Worm (Caenorhabditis elegans) whole organism, L3 larva: Measurements from ENCODE around the gene pho-9.

Experiments
- ZK546.5 ChIP-seq: sonication (generic microtip); optimal IDR thresholded peaks from 2 replicates; lab custom pipeline; 2017; ENCODE audit warnings: missing biosample characterization, missing genetic modification characterization
- aly-2 ChIP-seq: fragments of 150-350 bp; optimal IDR thresholded peaks from 2 replicates; lab custom pipeline; 2014; ENCODE audit warnings: missing biosample characterization, missing genetic modification characterization
- ama-1 ChIP-seq: fragments of 150-350 bp; optimal IDR thresholded peaks from 2 replicates; lab custom pipeline; 2018
- egl-27 ChIP-seq: sonication (generic microtip); optimal IDR thresholded peaks from 4 replicates; lab custom pipeline; 2017; ENCODE audit warnings: missing biosample characterization, missing genetic modification reagents, missing genetic modification characterization
- elt-1 ChIP-seq: fragments of 150-350 bp; optimal IDR thresholded peaks from 2 replicates; lab custom pipeline; 2014; ENCODE audit warnings: missing biosample characterization, missing genetic modification characterization
- elt-3 ChIP-seq, 3 experiments: fragments of 150-350 bp in 1 of 3; sonication (generic microtip) in 2 of 3; optimal IDR thresholded peaks; 2 replicates in 2 of 3; 4 replicates in 1 of 3; lab custom pipeline; 2014 to 2017; ENCODE audit warnings: missing biosample characterization in 3 of 3, missing genetic modification characterization in 3 of 3
- fos-1 ChIP-seq: fragments of 150-350 bp; optimal IDR thresholded peaks from 2 replicates; lab custom pipeline; 2014; ENCODE audit warnings: missing biosample characterization, missing genetic modification characterization
- lsy-12 ChIP-seq: sonication (generic microtip); optimal IDR thresholded peaks from 2 replicates; lab custom pipeline; 2016; ENCODE audit warnings: mild to moderate bottlenecking, missing genetic modification characterization, missing compliant biosample characterization
- nfya-1 ChIP-seq: sonication (generic microtip); optimal IDR thresholded peaks from 2 replicates; lab custom pipeline; 2017; ENCODE audit warnings: missing genetic modification characterization, mild to moderate bottlenecking, missing compliant biosample characterization, antibody characterized with exemption, moderate library complexity; ENCODE audit not compliant: insufficient read depth
- nhr-237 ChIP-seq: fragments of 150-350 bp; optimal IDR thresholded peaks from 2 replicates; lab custom pipeline; 2014; ENCODE audit warnings: missing biosample characterization, missing genetic modification characterization
- nhr-76 ChIP-seq: fragments of 150-350 bp; sonication (generic microtip); optimal IDR thresholded peaks from 5 replicates; lab custom pipeline; 2014; ENCODE audit warnings: missing biosample characterization, missing genetic modification characterization
- pha-4 ChIP-seq: fragments of 150-350 bp; optimal IDR thresholded peaks from 2 replicates; lab custom pipeline; 2014; ENCODE audit warnings: missing biosample characterization, missing genetic modification reagents, missing genetic modification characterization
- snpc-4 ChIP-seq: fragments of 150-350 bp; optimal IDR thresholded peaks from 2 replicates; lab custom pipeline; 2014; ENCODE audit warnings: missing biosample characterization, missing genetic modification characterization

DNA sequence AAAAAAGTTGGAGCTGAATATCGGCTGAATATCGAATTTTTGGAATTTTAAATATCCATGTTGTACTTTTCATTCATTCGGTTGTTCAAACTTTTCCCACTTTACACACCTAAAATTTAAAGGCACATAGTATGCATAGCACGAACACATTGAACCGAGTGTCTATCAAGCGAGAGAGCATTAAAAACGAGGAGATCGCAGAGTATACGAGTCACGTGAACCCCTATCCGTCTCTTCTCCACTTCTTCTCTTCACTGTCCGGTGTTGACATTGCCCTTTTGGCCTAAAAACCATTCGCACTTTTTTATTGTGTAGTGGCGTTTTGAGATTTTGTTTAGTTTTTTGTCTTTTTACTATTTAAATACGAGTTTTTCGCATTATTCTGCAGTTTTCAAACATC, 43.8 kb upstream of the pho-9 start:
- TF ChIP-seq egl-27 (tag; lab: Kevin White, UChicago) (no peak), nfya-1 (tag; lab: Kevin White, UChicago) (peak; percentile 72), ZK546.5 (tag; lab: Kevin White, UChicago) (no peak), snpc-4 (tag; lab: Kevin White, UChicago) (peak; percentile 42), elt-3 (tag; optimal IDR thresholded peaks at IDR 0.05; lab: Kevin White, UChicago) (no peak), pha-4 (peak; percentile 96), fos-1 (tag; lab: Kevin White, UChicago) (no peak), elt-1 (tag; lab: Kevin White, UChicago) (no peak), nhr-76 (tag; lab: Kevin White, UChicago) (no peak), lsy-12 (tag; lab: Kevin White, UChicago) (no peak), nhr-237 (tag; lab: Kevin White, UChicago) (no peak), ama-1 (no peak), aly-2 (tag; lab: Kevin White, UChicago) (no peak)
